Worm (Caenorhabditis elegans): ENCODE measurements around the gene die-1.

die-1 gene

DNA sequence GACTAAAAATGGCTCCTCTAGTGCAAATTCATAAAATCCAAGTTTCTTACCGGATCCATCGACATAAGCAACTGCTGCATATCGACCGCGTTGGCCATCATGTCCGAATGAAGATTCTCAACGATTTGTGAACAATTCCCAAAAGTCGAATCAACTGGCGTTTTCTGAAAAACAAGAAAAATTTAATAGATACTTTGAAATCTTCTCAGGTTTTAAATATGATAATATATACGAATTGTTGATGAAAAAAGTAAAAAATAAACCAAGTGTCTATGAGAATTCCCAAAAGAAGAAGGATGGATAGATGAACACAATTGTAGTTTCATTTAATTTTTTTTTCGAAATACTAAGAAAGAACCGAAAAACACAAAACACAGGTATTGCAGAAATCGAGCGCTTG lies at the start of gene die-1:
die-1 (minus strand) TSS at position 101 of the 400 bp plus-strand sequence.
- TF ChIP-seq efl-3 (GFP tag; optimal IDR thresholded peaks at IDR 0.05), result no peak
- no peak for TF ChIP-seq ceh-63 (GFP tag; optimal IDR thresholded peaks at IDR 0.05)
- TF ChIP-seq irx-1 (tag; optimal IDR thresholded peaks at IDR 0.05), result no peak
- TF ChIP-seq efl-1 (optimal IDR thresholded peaks at IDR 0.05), result no peak
- TF ChIP-seq efl-1 (GFP tag; optimal IDR thresholded peaks at IDR 0.05 in 1 of 2), result no peak
- no peak for TF ChIP-seq isw-1 (GFP tag; IDR thresholded peaks at IDR 0.05)
- no peak for TF ChIP-seq rnt-1 (tag; optimal IDR thresholded peaks at IDR 0.05)
- no peak for TF ChIP-seq unc-62 (GFP tag; optimal IDR thresholded peaks at IDR 0.05)
- no peak for TF ChIP-seq fkh-4 (tag; optimal IDR thresholded peaks at IDR 0.05; ENCODE audit: borderline replicate concordance)
- no peak for TF ChIP-seq mab-9 (GFP tag; IDR thresholded peaks at IDR 0.05)
- TF ChIP-seq mep-1 (tag; optimal IDR thresholded peaks at IDR 0.05), result no peak
- no peak for TF ChIP-seq fkh-10 (GFP tag; optimal IDR thresholded peaks at IDR 0.05)
- TF ChIP-seq ceh-8 (GFP tag; optimal IDR thresholded peaks at IDR 0.05), result no peak
- no peak for TF ChIP-seq nhr-90 (tag; optimal IDR thresholded peaks at IDR 0.05; ENCODE audit: poor library complexity)
- TF ChIP-seq xbp-1 (tag; optimal IDR thresholded peaks at IDR 0.05), result no peak
- no peak for TF ChIP-seq elt-3 (tag; optimal IDR thresholded peaks at IDR 0.05)
- no peak for TF ChIP-seq nhr-28 (tag; optimal IDR thresholded peaks at IDR 0.05)

DNA sequence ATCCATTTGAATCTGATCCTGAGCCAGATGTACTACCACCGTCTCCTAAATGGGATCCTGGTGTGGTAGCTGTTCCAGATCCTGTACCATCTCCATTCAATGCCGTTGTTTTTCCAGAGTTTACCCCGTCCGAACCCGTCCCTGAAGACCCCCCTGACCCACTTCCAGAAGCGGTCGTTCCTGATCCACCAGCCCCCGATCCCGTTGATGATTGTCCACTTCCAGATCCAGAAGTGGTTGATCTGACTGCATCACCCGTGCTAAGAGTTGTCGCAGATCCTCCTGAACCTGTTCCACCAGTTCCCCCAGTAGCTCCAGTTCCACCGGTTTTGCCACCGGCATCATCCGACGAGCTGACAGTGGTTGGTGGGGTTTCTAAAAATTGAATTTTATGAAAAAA lies 49.0 kb upstream of the die-1 start:
- TF ChIP-seq blmp-1 (tag; optimal IDR thresholded peaks at IDR 0.05) (no peak), hpl-2 (GFP tag; optimal IDR thresholded peaks at IDR 0.05) (no peak), fkh-4 (tag; optimal IDR thresholded peaks at IDR 0.05; ENCODE audit: borderline replicate concordance) (no peak), ceh-90 (tag; optimal IDR thresholded peaks at IDR 0.05) (no peak), lsy-2 (tag; optimal IDR thresholded peaks at IDR 0.05) (no peak)

DNA sequence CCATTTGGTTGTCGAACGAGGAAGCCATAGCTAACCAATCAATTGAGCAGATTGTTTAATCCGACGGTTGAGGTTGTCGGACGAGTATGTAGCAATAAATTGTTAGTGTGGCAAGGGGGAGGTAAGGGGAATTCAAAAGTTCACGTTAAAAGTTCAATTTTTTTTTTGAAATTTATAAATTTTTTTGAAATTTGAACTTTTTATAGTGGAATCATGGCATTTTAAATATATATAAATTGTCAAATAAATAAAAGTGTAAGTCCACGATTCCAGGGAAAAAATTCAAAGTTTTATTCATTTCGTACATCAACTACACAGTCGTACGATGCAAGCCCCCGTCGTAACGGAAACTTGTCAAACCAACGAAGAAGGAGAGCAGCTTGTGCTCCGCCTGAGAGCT lies 40.7 kb upstream of the die-1 start, which contains the start of the genes ZK945.7 and ZK945.8:
ZK945.7 (minus strand) TSS at position 101 of the 400 bp plus-strand sequence.
ZK945.8 (plus strand) TSS at position 275 of the 400 bp plus-strand sequence.
- no peak for TF ChIP-seq efl-1 (optimal IDR thresholded peaks at IDR 0.05)
- peak in 1 of 2 experiments; percentile 82 for TF ChIP-seq efl-1 (GFP tag; optimal IDR thresholded peaks at IDR 0.05 in 1 of 2)
- no peak for TF ChIP-seq lin-39 (tag; optimal IDR thresholded peaks at IDR 0.05)

DNA sequence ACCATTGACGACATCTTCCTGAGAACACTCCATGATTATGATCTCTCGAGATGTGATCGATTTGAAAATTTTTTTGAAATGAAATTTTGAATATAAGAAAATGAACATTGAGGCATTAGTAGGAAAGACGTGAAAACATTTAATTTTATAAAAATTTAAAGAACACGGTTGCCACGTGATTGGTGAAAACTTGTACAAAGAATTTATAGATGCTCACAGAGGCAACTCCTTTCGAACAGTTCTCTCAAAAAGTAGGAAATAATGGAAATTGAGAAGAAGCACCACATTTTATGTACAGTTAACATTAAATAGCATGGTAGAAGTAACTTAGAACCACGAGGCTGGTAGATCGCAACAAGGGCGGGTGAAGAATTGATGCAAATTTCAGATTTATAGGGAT lies 39.2 kb upstream of the die-1 start, which contains the start of gene ZK945.6:
ZK945.6 (minus strand) TSS at position 101 of the 400 bp plus-strand sequence.
- TF ChIP-seq unc-86 (tag; optimal IDR thresholded peaks at IDR 0.05) (no peak), sox-4 (tag; optimal IDR thresholded peaks at IDR 0.05) (no peak), mep-1 (tag; optimal IDR thresholded peaks at IDR 0.05) (no peak), nhr-90 (tag; optimal IDR thresholded peaks at IDR 0.05; ENCODE audit: poor library complexity) (no peak), ztf-11 (tag; optimal IDR thresholded peaks at IDR 0.05) (no peak), tlp-1 (tag; optimal IDR thresholded peaks at IDR 0.05) (no peak), lin-15B (tag; optimal IDR thresholded peaks at IDR 0.05) (no peak), zip-4 (GFP tag; optimal IDR thresholded peaks at IDR 0.05) (no peak), F16B12.6 (tag; optimal IDR thresholded peaks at IDR 0.05) (no peak), unc-62 (GFP tag; optimal IDR thresholded peaks at IDR 0.05) (no peak), nhr-77 (tag; optimal IDR thresholded peaks at IDR 0.05) (no peak), grh-1 (GFP tag; IDR thresholded peaks at IDR 0.05) (no peak)

DNA sequence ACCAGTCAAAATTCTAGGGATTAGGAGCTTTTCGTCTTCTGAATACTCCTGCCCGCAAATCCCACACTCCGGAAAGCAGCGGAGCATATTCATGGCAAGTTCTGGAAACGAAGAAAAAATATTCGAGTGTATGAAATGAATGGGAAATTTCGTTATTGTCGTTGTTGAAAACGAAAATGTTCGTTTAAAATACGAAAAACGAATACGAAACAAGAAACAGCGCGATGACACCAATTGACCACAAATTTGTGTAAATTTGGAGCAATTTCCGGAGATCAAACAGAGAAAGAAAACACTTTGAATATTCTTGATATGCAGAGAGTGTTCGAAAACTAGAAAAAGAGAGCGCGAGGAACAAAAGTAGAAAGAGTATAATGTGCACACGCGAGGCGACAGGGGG lies 37.9 kb upstream of the die-1 start, which contains the start of gene ZK945.4:
ZK945.4 (minus strand) TSS at position 101 of the 400 bp plus-strand sequence.
- TF ChIP-seq aha-1 (tag; optimal IDR thresholded peaks at IDR 0.05), result no peak

DNA sequence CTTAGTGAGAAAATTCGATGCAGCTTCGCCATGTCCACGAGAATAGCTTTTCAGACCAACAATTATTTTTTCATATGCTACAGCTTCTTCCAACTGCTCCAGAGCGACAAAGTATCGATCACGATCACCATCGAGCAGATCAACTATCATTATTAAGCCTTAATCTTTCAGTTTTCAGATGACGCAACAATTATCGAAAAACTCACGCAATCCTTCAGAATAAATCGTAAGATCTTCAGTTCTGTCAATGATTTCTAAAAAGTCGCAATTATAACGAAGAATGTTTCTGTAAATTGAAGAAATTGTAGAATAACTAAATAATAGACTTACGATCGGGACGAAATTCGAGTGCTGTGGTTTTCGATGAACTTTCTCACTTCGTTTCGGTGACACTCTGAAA lies 35.5 kb upstream of the die-1 start:
- TF ChIP-seq nhr-76 (tag; optimal IDR thresholded peaks at IDR 0.05), result no peak
- no peak for TF ChIP-seq ztf-4 (tag; optimal IDR thresholded peaks at IDR 0.05)
- no peak for TF ChIP-seq snu-23 (GFP tag; optimal IDR thresholded peaks at IDR 0.05)
- TF ChIP-seq ces-1 (GFP tag; optimal IDR thresholded peaks at IDR 0.05), result no peak
- TF ChIP-seq fkh-10 (GFP tag; optimal IDR thresholded peaks at IDR 0.05), result no peak
- no peak for TF ChIP-seq xbp-1 (tag; optimal IDR thresholded peaks at IDR 0.05)
- no peak for TF ChIP-seq lin-35 (GFP tag; optimal IDR thresholded peaks at IDR 0.05)
- no peak for TF ChIP-seq pqm-1 (tag; optimal IDR thresholded peaks at IDR 0.05)
- TF ChIP-seq unc-30 (tag; optimal IDR thresholded peaks at IDR 0.05), result no peak
- TF ChIP-seq swsn-7 (tag; optimal IDR thresholded peaks at IDR 0.05), result no peak
- TF ChIP-seq lir-3 (tag; optimal IDR thresholded peaks at IDR 0.05; ENCODE audit: poor library complexity), result no peak
- no peak for TF ChIP-seq ama-1 (optimal IDR thresholded peaks at IDR 0.05)
- TF ChIP-seq lin-13 (GFP tag; optimal IDR thresholded peaks at IDR 0.05), result no peak
- no peak for TF ChIP-seq nhr-19 (GFP tag; conservative IDR thresholded peaks at IDR 0.05)

Data from whole organism, L1 larva.